Fruit fly (Drosophila melanogaster): ENCODE measurements around the gene Ing5.
A peak's percentile ranks its signal among the peaks of the same experiment; 100 is the strongest.

The Ing5 gene

DNA sequence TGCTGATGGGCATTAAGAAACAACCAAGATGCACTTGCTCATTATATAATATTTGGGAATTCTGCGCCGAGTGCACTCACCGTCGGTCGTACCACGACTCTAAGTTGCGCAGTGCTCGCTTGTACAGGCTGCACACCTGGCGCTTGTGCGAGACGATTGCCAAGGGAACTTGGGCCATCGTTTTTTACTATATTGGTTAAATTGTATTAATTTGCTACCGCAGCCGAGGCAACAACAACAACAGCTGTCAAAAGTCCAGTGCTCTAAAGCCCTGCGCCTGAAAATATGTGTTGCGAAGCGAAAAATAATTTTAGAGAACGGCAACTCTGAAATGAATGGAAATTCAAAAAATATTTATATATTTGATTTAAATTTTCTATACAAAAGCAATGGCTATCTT, 16.4 kb downstream of the Ing5 start, which contains the start of gene ND-B22:
Gene ND-B22 (minus strand): TSS at position 349 of the 400 bp plus-strand sequence.
- TF ChIP-seq dsf (GFP tag; optimal IDR thresholded peaks at IDR 0.05; ENCODE audit: borderline replicate concordance) (peak; percentile 19), OdsH (GFP tag; optimal IDR thresholded peaks at IDR 0.05) (peak; percentile 28), pan (optimal IDR thresholded peaks at IDR 0.05) (no peak), dmrt93B (GFP tag; optimal IDR thresholded peaks at IDR 0.05) (no peak), GATAd (GFP tag; optimal IDR thresholded peaks at IDR 0.05) (peak; percentile 16), foxo (GFP tag; optimal IDR thresholded peaks at IDR 0.05) (peak in 1 of 2 experiments; percentile 65), Sp1 (GFP tag; optimal IDR thresholded peaks at IDR 0.05) (peak; percentile 28), HLH106 (tag; optimal IDR thresholded peaks at IDR 0.05) (peak; percentile 46), jim (GFP tag; optimal IDR thresholded peaks at IDR 0.05) (no peak), Vsx2 (GFP tag; optimal IDR thresholded peaks at IDR 0.05; ENCODE audit: partially characterized antibody) (no peak), Rel (GFP tag; optimal IDR thresholded peaks at IDR 0.05) (no peak), Rel (tag; optimal IDR thresholded peaks at IDR 0.05) (no peak), Hr78 (GFP tag; optimal IDR thresholded peaks at IDR 0.05) (no peak), dl (GFP tag; optimal IDR thresholded peaks at IDR 0.05; ENCODE audit: insufficient read depth in 1 of 2, partially characterized antibody in 2 of 2) (no peak), rgr (GFP tag; optimal IDR thresholded peaks at IDR 0.05) (peak; percentile 75), ey (GFP tag; optimal IDR thresholded peaks at IDR 0.05) (peak; percentile 23), CrebA (GFP tag; optimal IDR thresholded peaks at IDR 0.05; ENCODE audit: borderline replicate concordance) (no peak), psq (GFP tag; optimal IDR thresholded peaks at IDR 0.05) (peak; percentile 29), CG32264 (GFP tag; optimal IDR thresholded peaks at IDR 0.05) (no peak), Mio (GFP tag; optimal IDR thresholded peaks at IDR 0.05) (no peak), Myc (optimal IDR thresholded peaks at IDR 0.05) (no peak), Hnf4 (GFP tag; optimal IDR thresholded peaks at IDR 0.05) (peak; percentile 80), Dfd (GFP tag; optimal IDR thresholded peaks at IDR 0.05) (no peak), br (GFP tag; optimal IDR thresholded peaks at IDR 0.05) (peak; percentile 40), h (GFP tag; optimal IDR thresholded peaks at IDR 0.05) (peak; percentile 69), CG9705 (GFP tag; optimal IDR thresholded peaks at IDR 0.05) (peak; percentile 42), Dif (GFP tag; optimal IDR thresholded peaks at IDR 0.05; ENCODE audit: partially characterized antibody) (no peak), fru (GFP tag; optimal IDR thresholded peaks at IDR 0.05) (peak; percentile 30), Jra (GFP tag; optimal IDR thresholded peaks at IDR 0.05) (peak; percentile 47), tai (GFP tag; optimal IDR thresholded peaks at IDR 0.05) (no peak), brk (GFP tag; optimal IDR thresholded peaks at IDR 0.05) (no peak), lola (GFP tag; optimal IDR thresholded peaks at IDR 0.05) (no peak), usp (GFP tag; optimal IDR thresholded peaks at IDR 0.05) (no peak), sv (GFP tag; optimal IDR thresholded peaks at IDR 0.05) (peak; percentile 26), woc (GFP tag; optimal IDR thresholded peaks at IDR 0.05) (peak; percentile 19), Abd-B (GFP tag; optimal IDR thresholded peaks at IDR 0.05) (no peak), sage (GFP tag; optimal IDR thresholded peaks at IDR 0.05) (peak; percentile 50), Hr83 (GFP tag; optimal IDR thresholded peaks at IDR 0.05; ENCODE audit: poor library complexity, severe bottlenecking) (peak; percentile 86), N (GFP tag; optimal IDR thresholded peaks at IDR 0.05) (no peak)

- peak; percentile 67 for TF ChIP-seq GATAd (GFP tag; optimal IDR thresholded peaks at IDR 0.05)
- TF ChIP-seq OdsH (GFP tag; optimal IDR thresholded peaks at IDR 0.05): peak; percentile 83
- no peak for TF ChIP-seq Abd-B (GFP tag; optimal IDR thresholded peaks at IDR 0.05)
- TF ChIP-seq dsf (GFP tag; optimal IDR thresholded peaks at IDR 0.05; ENCODE audit: borderline replicate concordance): peak; percentile 85
- no peak for TF ChIP-seq N (GFP tag; optimal IDR thresholded peaks at IDR 0.05)
- no peak for TF ChIP-seq lola (GFP tag; optimal IDR thresholded peaks at IDR 0.05)
- peak; percentile 44 for TF ChIP-seq jim (GFP tag; optimal IDR thresholded peaks at IDR 0.05)
- peak; percentile 84 for TF ChIP-seq woc (GFP tag; optimal IDR thresholded peaks at IDR 0.05)
- TF ChIP-seq psq (GFP tag; optimal IDR thresholded peaks at IDR 0.05): peak; percentile 75
- TF ChIP-seq CrebA (GFP tag; optimal IDR thresholded peaks at IDR 0.05; ENCODE audit: borderline replicate concordance): no peak
- TF ChIP-seq CG32264 (GFP tag; optimal IDR thresholded peaks at IDR 0.05): peak; percentile 5
- TF ChIP-seq CG9705 (GFP tag; optimal IDR thresholded peaks at IDR 0.05): peak; percentile 68
- TF ChIP-seq Jra (GFP tag; optimal IDR thresholded peaks at IDR 0.05): peak; percentile 85
- TF ChIP-seq ey (GFP tag; optimal IDR thresholded peaks at IDR 0.05): peak; percentile 71
- TF ChIP-seq Vsx2 (GFP tag; optimal IDR thresholded peaks at IDR 0.05; ENCODE audit: partially characterized antibody): no peak
- TF ChIP-seq sv (GFP tag; optimal IDR thresholded peaks at IDR 0.05): peak; percentile 81
- peak; percentile 96 for TF ChIP-seq Hr83 (GFP tag; optimal IDR thresholded peaks at IDR 0.05; ENCODE audit: poor library complexity, severe bottlenecking)
- TF ChIP-seq HLH106 (tag; optimal IDR thresholded peaks at IDR 0.05): peak; percentile 78
- peak in 1 of 2 experiments; percentile 90 for TF ChIP-seq foxo (GFP tag; optimal IDR thresholded peaks at IDR 0.05)
- TF ChIP-seq Hr78 (GFP tag; optimal IDR thresholded peaks at IDR 0.05): no peak
- TF ChIP-seq Hnf4 (GFP tag; optimal IDR thresholded peaks at IDR 0.05): peak; percentile 95
- TF ChIP-seq br (GFP tag; optimal IDR thresholded peaks at IDR 0.05): peak; percentile 83
- TF ChIP-seq h (GFP tag; optimal IDR thresholded peaks at IDR 0.05): peak; percentile 89
- TF ChIP-seq fru (GFP tag; optimal IDR thresholded peaks at IDR 0.05): peak; percentile 83
- peak; percentile 88 for TF ChIP-seq brk (GFP tag; optimal IDR thresholded peaks at IDR 0.05)
- peak; percentile 83 for TF ChIP-seq sage (GFP tag; optimal IDR thresholded peaks at IDR 0.05)
- TF ChIP-seq Mio (GFP tag; optimal IDR thresholded peaks at IDR 0.05): no peak
- TF ChIP-seq rgr (GFP tag; optimal IDR thresholded peaks at IDR 0.05): peak; percentile 90
- TF ChIP-seq Sp1 (GFP tag; optimal IDR thresholded peaks at IDR 0.05): peak; percentile 80
- no peak for TF ChIP-seq Myc (optimal IDR thresholded peaks at IDR 0.05)
- TF ChIP-seq Rel (GFP tag; optimal IDR thresholded peaks at IDR 0.05): no peak
- peak; percentile 61 for TF ChIP-seq Rel (tag; optimal IDR thresholded peaks at IDR 0.05)
- TF ChIP-seq dmrt93B (GFP tag; optimal IDR thresholded peaks at IDR 0.05): peak; percentile 48
Observed at dm6 chr2L:13368940-13369339, 18.2 kb downstream of the Ing5 start, which contains the start of gene CG31855. Gene CG31855 (plus strand): TSS chr2L:13369204.

All from whole organism, wandering third instar larva.